Worm (Caenorhabditis elegans): ENCODE measurements around the gene nep-12.

DNA sequence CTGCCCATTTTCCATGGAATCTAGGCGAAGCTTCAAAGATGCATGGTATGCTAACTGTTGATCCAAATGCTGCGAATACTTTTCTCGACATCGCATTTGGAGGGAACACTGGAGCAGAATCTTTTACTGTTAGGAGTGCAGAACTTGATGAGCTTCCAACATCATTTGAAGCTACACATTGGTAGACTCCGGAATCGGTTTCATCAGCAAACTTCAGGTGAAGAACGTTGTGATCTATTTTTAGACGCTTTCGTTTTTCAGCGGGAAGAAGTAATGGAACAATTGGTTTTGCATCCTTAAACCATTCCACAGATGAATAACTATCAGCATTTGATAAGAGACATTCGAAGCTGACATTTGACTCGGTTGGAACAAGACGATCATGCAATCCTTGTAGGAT lies 16.2 kb upstream of the nep-12 start:
- TF ChIP-seq him-1 (tag; optimal IDR thresholded peaks at IDR 0.05) = no peak
- no peak for TF ChIP-seq dao-5 (tag; optimal IDR thresholded peaks at IDR 0.05)
- TF ChIP-seq W03F9.2 (tag; optimal IDR thresholded peaks at IDR 0.05) = no peak
